Fruit fly (Drosophila melanogaster): Measurements from ENCODE around the gene Sdr.
A peak's percentile ranks its signal among the peaks of the same experiment; 100 is the strongest.

Gene Sdr

DNA sequence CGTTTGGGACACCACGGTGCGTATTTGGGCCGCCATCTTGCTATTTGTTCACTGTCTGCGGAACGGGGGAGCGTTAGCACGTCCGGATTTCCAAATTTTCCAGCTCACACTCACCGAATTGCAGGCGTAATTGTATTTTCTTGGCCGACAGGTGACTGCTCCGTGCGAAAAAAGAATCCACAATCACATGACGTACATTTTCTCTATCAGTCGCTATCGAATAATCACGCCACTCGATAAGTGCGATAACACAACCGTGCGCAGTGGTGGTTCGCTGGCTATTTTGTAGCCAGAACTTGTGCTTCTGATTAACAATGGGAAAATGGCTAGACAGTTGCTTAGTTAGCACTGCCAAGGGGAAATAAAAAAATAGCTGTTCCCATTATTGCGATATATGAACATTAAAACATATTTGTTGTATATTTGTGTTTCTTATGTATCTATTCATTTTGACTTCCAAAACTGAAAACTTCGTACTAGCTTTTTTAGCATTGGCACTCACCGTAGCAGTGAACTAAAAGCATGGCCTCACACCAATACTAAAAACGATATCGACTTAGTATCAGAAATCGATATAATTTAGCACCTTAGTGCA lies 14.5 kb upstream of the Sdr start, which contains the start of gene VhaPPA1-1 (continued):
- TF ChIP-seq sim (GFP tag; IDR thresholded peaks at IDR 0.05) (no peak), Dad (GFP tag; optimal IDR thresholded peaks at IDR 0.05) (no peak), ems (GFP tag; optimal IDR thresholded peaks at IDR 0.05) (no peak), seq (GFP tag; IDR thresholded peaks at IDR 0.05) (no peak), Vsx1 (GFP tag; optimal IDR thresholded peaks at IDR 0.05) (no peak), bbx (GFP tag; IDR thresholded peaks at IDR 0.05; ENCODE audit: partially characterized antibody) (0 out of 2 replicates have a peak, but pooled peaks have one; percentile 20), CG14441 (GFP tag; IDR thresholded peaks at IDR 0.05) (no peak), CG8944 (GFP tag; optimal IDR thresholded peaks at IDR 0.05) (no peak), Doc2 (GFP tag; IDR thresholded peaks at IDR 0.05) (no peak), fd64A (GFP tag; optimal IDR thresholded peaks at IDR 0.05) (no peak), NK7.1 (GFP tag; optimal IDR thresholded peaks at IDR 0.05) (peak; percentile 9), H15 (GFP tag; IDR thresholded peaks at IDR 0.05) (no peak), CG18262 (tag; optimal IDR thresholded peaks at IDR 0.05) (no peak), ash1 (GFP tag; optimal IDR thresholded peaks at IDR 0.05) (no peak), chif (GFP tag; optimal IDR thresholded peaks at IDR 0.05) (no peak), Poxn (GFP tag; IDR thresholded peaks at IDR 0.05) (no peak), CG2199 (GFP tag; IDR thresholded peaks at IDR 0.05) (no peak), HLHmδ (GFP tag; optimal IDR thresholded peaks at IDR 0.05) (peak; percentile 4), da (GFP tag; optimal IDR thresholded peaks at IDR 0.05) (no peak), org-1 (GFP tag; optimal IDR thresholded peaks at IDR 0.05) (no peak), NFAT (GFP tag; IDR thresholded peaks at IDR 0.05) (no peak), CG10147 (GFP tag; optimal IDR thresholded peaks at IDR 0.05) (peak; percentile 58), CG13296 (GFP tag; optimal IDR thresholded peaks at IDR 0.05) (no peak), CG11247 (GFP tag; IDR thresholded peaks at IDR 0.05) (no peak), CG31441 (GFP tag; IDR thresholded peaks at IDR 0.05) (0 out of 2 replicates have a peak, but pooled peaks have one; percentile 45), cas (GFP tag; IDR thresholded peaks at IDR 0.05) (no peak), CG7928 (GFP tag; optimal IDR thresholded peaks at IDR 0.05) (no peak), sc (optimal IDR thresholded peaks at IDR 0.05) (no peak), sc (GFP tag; optimal IDR thresholded peaks at IDR 0.05) (no peak), pnt (GFP tag; optimal IDR thresholded peaks at IDR 0.05) (no peak), amos (GFP tag; IDR thresholded peaks at IDR 0.05; ENCODE audit: partially characterized antibody) (peak; percentile 40; the same call in 1 of the 2 replicates), lab (GFP tag; optimal IDR thresholded peaks at IDR 0.05) (no peak), peb (GFP tag; IDR thresholded peaks at IDR 0.05) (no peak), ranshi (GFP tag; IDR thresholded peaks at IDR 0.05) (no peak), CoRest (tag; optimal IDR thresholded peaks at IDR 0.05) (peak; percentile 57), CG16779 (GFP tag; IDR thresholded peaks at IDR 0.05) (no peak), pan (optimal IDR thresholded peaks at IDR 0.05) (no peak), pan (GFP tag; optimal IDR thresholded peaks at IDR 0.05 in 1 of 2, IDR thresholded peaks at IDR 0.05 in 1 of 2) (peak in 1 of 2 experiments; percentile 11), zfh1 (GFP tag; IDR thresholded peaks at IDR 0.05) (no peak), HHEX (GFP tag; optimal IDR thresholded peaks at IDR 0.05) (no peak), CG13123 (GFP tag; optimal IDR thresholded peaks at IDR 0.05) (no peak), eyg (GFP tag; optimal IDR thresholded peaks at IDR 0.05) (no peak), bsh (GFP tag; optimal IDR thresholded peaks at IDR 0.05) (no peak), C15 (GFP tag; IDR thresholded peaks at IDR 0.05) (no peak), Sox100B (GFP tag; optimal IDR thresholded peaks at IDR 0.05) (no peak), pfk (GFP tag; optimal IDR thresholded peaks at IDR 0.05) (no peak), lov (optimal IDR thresholded peaks at IDR 0.05) (no peak), lov (GFP tag; IDR thresholded peaks at IDR 0.05) (no peak), CG15073 (GFP tag; optimal IDR thresholded peaks at IDR 0.05) (no peak), Max (GFP tag; optimal IDR thresholded peaks at IDR 0.05) (peak; percentile 3), tin (GFP tag; optimal IDR thresholded peaks at IDR 0.05) (no peak), CG30403 (GFP tag; optimal IDR thresholded peaks at IDR 0.05) (peak; percentile 28)

All from whole organism, embryonic.